Worm (Caenorhabditis elegans): ENCODE results near the gene panl-3.
A peak's percentile ranks its signal among the peaks of the same experiment; 100 is the strongest.

panl-3 gene

DNA sequence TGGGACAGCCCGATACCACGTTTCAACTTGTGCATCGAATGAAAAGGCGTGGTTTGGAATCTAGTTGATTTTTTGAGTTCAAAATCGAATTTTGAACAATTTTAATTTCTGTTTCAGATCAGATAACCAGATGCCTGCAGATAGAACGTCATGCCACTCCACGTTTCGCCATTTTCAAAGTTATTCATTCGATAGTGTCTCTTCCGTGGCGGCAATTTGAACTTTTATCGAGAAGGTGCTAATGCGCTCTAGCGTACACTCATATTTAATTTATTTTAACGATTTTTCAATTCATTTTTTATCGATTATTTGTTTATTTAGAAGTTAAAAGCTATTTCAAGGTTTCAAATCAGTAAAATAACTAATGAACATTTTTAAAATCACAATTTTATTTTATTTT is 42.9 kb upstream of the panl-3 start:
- TF ChIP-seq sup-37 (GFP tag; optimal IDR thresholded peaks at IDR 0.05) = no peak
- TF ChIP-seq nhr-71 (tag; optimal IDR thresholded peaks at IDR 0.05) = peak; percentile 10
- TF ChIP-seq lin-14 (GFP tag; optimal IDR thresholded peaks at IDR 0.05) = no peak
- TF ChIP-seq lir-3 (tag; optimal IDR thresholded peaks at IDR 0.05; ENCODE audit: poor library complexity) = peak; percentile 5
- peak in 1 of 2 experiments; percentile 81 for TF ChIP-seq efl-1 (optimal IDR thresholded peaks at IDR 0.05)
- TF ChIP-seq efl-1 (GFP tag; optimal IDR thresholded peaks at IDR 0.05 in 1 of 2) = peak; percentile 73 to 98
- TF ChIP-seq lin-35 (GFP tag; optimal IDR thresholded peaks at IDR 0.05) = peak; percentile 59 to 90
- TF ChIP-seq rnt-1 (tag; optimal IDR thresholded peaks at IDR 0.05) = peak; percentile 9
- peak; percentile 53 to 78 (median 66) for TF ChIP-seq dpl-1 (GFP tag; optimal IDR thresholded peaks at IDR 0.05)
- TF ChIP-seq elt-3 (tag; optimal IDR thresholded peaks at IDR 0.05) = no peak
- no peak for TF ChIP-seq xbp-1 (tag; optimal IDR thresholded peaks at IDR 0.05)
- TF ChIP-seq lsy-2 (tag; optimal IDR thresholded peaks at IDR 0.05) = peak in 1 of 2 experiments; percentile 27
- TF ChIP-seq dsc-1 (tag; optimal IDR thresholded peaks at IDR 0.05) = no peak

DNA sequence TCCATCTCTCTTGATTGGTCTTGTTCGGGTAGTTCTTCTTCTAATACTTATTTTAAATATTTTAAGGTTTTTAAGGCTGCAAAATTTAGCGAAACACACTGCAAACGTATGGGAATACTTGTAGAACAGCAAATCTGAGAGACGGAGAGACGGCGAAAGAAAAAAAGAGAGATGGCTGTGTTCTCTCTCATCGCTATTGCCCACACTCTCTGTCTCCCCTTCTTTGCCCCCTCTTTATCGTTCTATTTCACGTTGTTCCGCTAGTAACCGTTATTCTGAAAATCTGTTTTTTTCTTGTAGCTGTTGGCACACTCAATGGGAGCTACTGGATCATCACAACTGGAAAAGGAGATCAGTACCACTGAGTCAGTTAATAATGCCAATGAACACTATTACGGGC is 42.5 kb upstream of the panl-3 start, which contains the start of gene usp-46:
TSS of gene usp-46 (plus strand) at position 301 of the 400 bp plus-strand sequence.
- no peak for TF ChIP-seq ceh-90 (tag; optimal IDR thresholded peaks at IDR 0.05)
- TF ChIP-seq ets-5 (GFP tag; IDR thresholded peaks at IDR 0.05) = no peak
- TF ChIP-seq ztf-4 (tag; optimal IDR thresholded peaks at IDR 0.05) = no peak
- TF ChIP-seq ceh-82 (tag; optimal IDR thresholded peaks at IDR 0.05) = peak in 1 of 3 experiments; percentile 30
- TF ChIP-seq lsy-2 (tag; optimal IDR thresholded peaks at IDR 0.05) = peak in 1 of 2 experiments; percentile 16
- TF ChIP-seq lin-39 (tag; optimal IDR thresholded peaks at IDR 0.05) = no peak
- no peak for TF ChIP-seq nhr-71 (tag; optimal IDR thresholded peaks at IDR 0.05)
- peak in 1 of 2 experiments; percentile 5 for TF ChIP-seq efl-1 (optimal IDR thresholded peaks at IDR 0.05)
- TF ChIP-seq efl-1 (GFP tag; optimal IDR thresholded peaks at IDR 0.05 in 1 of 2) = no peak
- TF ChIP-seq pag-3 (tag; optimal IDR thresholded peaks at IDR 0.05; ENCODE audit: borderline replicate concordance, insufficient read depth) = no peak
- TF ChIP-seq pax-3 (tag; optimal IDR thresholded peaks at IDR 0.05) = no peak
- TF ChIP-seq lir-3 (tag; optimal IDR thresholded peaks at IDR 0.05; ENCODE audit: poor library complexity) = no peak
- TF ChIP-seq dpl-1 (GFP tag; optimal IDR thresholded peaks at IDR 0.05) = no peak
- TF ChIP-seq ceh-63 (GFP tag; optimal IDR thresholded peaks at IDR 0.05) = no peak
- peak; percentile 53 for TF ChIP-seq lin-14 (GFP tag; optimal IDR thresholded peaks at IDR 0.05)
- TF ChIP-seq sox-4 (tag; optimal IDR thresholded peaks at IDR 0.05) = no peak
- no peak for TF ChIP-seq alr-1 (tag; optimal IDR thresholded peaks at IDR 0.05; ENCODE audit: borderline replicate concordance)
- TF ChIP-seq tlp-1 (tag; optimal IDR thresholded peaks at IDR 0.05) = no peak
- TF ChIP-seq snu-23 (GFP tag; optimal IDR thresholded peaks at IDR 0.05) = peak; percentile 13
- TF ChIP-seq grh-1 (GFP tag; IDR thresholded peaks at IDR 0.05) = no peak
- TF ChIP-seq lin-15B (tag; optimal IDR thresholded peaks at IDR 0.05) = no peak
- no peak for TF ChIP-seq C16A3.4 (tag; optimal IDR thresholded peaks at IDR 0.05)
- TF ChIP-seq xbp-1 (tag; optimal IDR thresholded peaks at IDR 0.05) = no peak

DNA sequence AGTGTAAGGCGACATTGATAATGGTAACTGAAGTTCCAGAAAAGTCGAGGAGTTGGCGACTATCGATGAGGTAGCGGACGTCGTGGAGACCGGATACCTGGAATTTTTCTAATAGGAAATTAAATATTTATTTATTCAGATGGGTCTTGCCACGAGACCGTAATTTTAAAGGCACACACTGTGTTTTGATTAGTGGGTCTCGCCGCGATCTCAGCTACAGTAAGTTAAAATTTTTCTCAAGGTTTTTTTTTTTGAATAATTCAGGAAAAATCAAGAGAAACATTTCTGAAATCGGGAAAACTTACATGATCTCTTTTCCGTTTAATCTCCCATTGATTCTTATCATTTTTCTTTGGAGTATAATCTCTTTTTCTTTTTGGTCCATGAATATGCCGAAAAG is 39.8 kb upstream of the panl-3 start:
- no peak for TF ChIP-seq irx-1 (tag; optimal IDR thresholded peaks at IDR 0.05)
- TF ChIP-seq nhr-20 (tag; optimal IDR thresholded peaks at IDR 0.05) = no peak
- TF ChIP-seq ceh-90 (tag; optimal IDR thresholded peaks at IDR 0.05) = no peak
- TF ChIP-seq pag-3 (tag; optimal IDR thresholded peaks at IDR 0.05; ENCODE audit: borderline replicate concordance, insufficient read depth) = no peak
- no peak for TF ChIP-seq fos-1 (tag; optimal IDR thresholded peaks at IDR 0.05)
- no peak for TF ChIP-seq nhr-84 (tag; optimal IDR thresholded peaks at IDR 0.05)
- TF ChIP-seq egl-13 (tag; optimal IDR thresholded peaks at IDR 0.05) = no peak
- TF ChIP-seq jun-1 (tag; optimal IDR thresholded peaks at IDR 0.05) = no peak

DNA sequence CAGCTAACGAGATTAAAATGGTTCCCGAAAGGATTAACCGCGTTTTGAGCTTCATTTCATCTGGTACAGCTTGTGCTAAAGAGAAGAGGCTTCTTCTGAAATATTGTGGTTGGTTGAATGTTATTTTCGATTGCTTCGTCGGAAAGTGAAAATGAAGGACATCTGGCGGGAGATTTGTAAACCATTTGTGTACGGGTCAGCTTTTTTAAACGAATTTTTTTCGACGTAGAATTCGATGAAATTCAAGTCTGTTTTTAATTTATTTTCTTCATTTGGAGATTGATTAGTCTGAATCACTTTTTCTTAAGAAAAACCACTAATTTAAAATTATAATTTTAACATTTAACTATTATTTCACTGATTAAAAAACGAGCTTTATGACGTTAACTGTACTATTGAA is 38.6 kb upstream of the panl-3 start, which contains the start of gene sqv-3:
TSS of gene sqv-3 (minus strand) at position 101 of the 400 bp plus-strand sequence.
- no peak for TF ChIP-seq alr-1 (tag; optimal IDR thresholded peaks at IDR 0.05; ENCODE audit: borderline replicate concordance)
- TF ChIP-seq dsc-1 (tag; optimal IDR thresholded peaks at IDR 0.05) = peak; percentile 39
- no peak for TF ChIP-seq efl-1 (optimal IDR thresholded peaks at IDR 0.05)
- peak in 1 of 2 experiments; percentile 74 for TF ChIP-seq efl-1 (GFP tag; optimal IDR thresholded peaks at IDR 0.05 in 1 of 2)
